Worm (Caenorhabditis elegans): ENCODE data around the gene R166.3.
A peak's percentile ranks its signal among the peaks of the same experiment; 100 is the strongest.

R166.3 gene

DNA sequence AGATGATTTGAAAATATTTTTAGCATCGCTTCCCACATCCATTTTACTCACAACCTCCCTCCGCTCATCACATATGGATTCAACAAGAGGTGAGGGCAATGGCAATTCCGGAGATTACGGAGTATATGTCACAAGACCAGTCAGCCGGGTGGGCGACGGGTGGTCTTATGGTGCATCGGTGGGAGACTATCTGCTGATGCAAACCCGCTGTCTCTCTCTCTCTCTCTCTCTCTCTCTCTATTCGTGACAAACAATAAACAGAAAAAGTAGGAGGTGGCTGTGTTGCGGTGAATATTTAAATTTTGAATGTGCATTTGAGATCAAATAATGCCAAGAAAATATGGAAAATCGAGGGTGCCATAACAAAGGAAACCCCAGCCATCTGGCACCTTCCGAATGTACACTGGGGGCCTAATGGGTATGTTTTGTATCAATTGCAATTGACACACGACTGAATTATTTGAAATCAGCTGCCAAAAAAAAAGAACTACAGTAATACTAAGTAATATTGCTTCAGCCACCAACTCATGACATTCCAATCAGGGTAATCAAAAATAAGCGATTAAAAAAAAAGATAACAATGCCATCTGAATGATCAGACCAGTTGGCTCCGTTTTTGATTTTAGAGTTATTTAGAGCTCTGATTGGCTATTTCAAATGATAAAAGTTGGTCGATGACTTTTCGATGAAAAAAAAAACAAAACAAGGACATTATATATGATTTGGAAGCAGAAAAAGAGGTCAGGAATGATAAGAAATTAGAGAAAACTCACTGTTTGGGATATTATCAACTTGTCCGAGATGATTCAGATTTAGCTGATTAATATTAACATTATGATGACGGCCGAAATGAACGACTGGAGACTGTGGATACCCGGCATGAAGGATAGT is 8.9 kb upstream of the R166.3 start:
- peak; percentile 5 for TF ChIP-seq M03D4.4 (tag; optimal IDR thresholded peaks at IDR 0.05)
- TF ChIP-seq blmp-1 (tag; optimal IDR thresholded peaks at IDR 0.05): no peak
- peak; percentile 11 for TF ChIP-seq sptf-1 (tag; optimal IDR thresholded peaks at IDR 0.05)
- TF ChIP-seq cnd-1 (tag; optimal IDR thresholded peaks at IDR 0.05): peak; percentile 56

DNA sequence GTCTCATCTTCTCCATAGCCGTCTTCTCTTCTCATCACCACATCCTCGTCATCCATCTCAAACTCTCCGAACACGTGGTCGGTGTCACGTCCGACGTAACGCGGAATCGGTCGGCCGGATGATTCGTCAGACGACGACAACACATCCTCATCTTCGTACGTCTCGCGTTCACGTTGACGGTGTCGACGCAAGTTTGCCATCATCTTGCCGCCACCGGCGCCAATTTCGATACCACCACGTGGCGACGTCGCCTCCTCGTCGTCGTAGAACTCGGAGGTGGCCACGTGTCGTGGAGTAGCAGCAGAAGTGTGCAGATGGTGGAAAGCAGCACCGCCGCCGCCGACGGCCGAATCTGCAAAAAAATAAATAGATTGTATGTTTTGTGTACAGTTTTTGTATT is 8.2 kb upstream of the R166.3 start:
- TF ChIP-seq snpc-4 (tag; optimal IDR thresholded peaks at IDR 0.05): no peak
- no peak for TF ChIP-seq ham-2 (GFP tag; optimal IDR thresholded peaks at IDR 0.05)
- no peak for TF ChIP-seq sptf-1 (tag; optimal IDR thresholded peaks at IDR 0.05)
- no peak for TF ChIP-seq ceh-83 (GFP tag; optimal IDR thresholded peaks at IDR 0.05)
- TF ChIP-seq zip-8 (tag; optimal IDR thresholded peaks at IDR 0.05): no peak
- no peak for TF ChIP-seq nhr-28 (tag; optimal IDR thresholded peaks at IDR 0.05)
- no peak for TF ChIP-seq ces-1 (GFP tag; optimal IDR thresholded peaks at IDR 0.05)
- no peak for TF ChIP-seq lin-13 (tag; optimal IDR thresholded peaks at IDR 0.05)
- no peak for TF ChIP-seq unc-62 (GFP tag; optimal IDR thresholded peaks at IDR 0.05)
- TF ChIP-seq pha-4 (tag; optimal IDR thresholded peaks at IDR 0.05): no peak
- no peak for TF ChIP-seq nhr-2 (tag; optimal IDR thresholded peaks at IDR 0.05)
- TF ChIP-seq hlh-1 (tag; optimal IDR thresholded peaks at IDR 0.05): no peak
- no peak for TF ChIP-seq ceh-39 (tag; optimal IDR thresholded peaks at IDR 0.05)
- TF ChIP-seq cnd-1 (tag; optimal IDR thresholded peaks at IDR 0.05): no peak
- TF ChIP-seq lin-32 (GFP tag; optimal IDR thresholded peaks at IDR 0.05): no peak
- TF ChIP-seq mls-2 (tag; optimal IDR thresholded peaks at IDR 0.05): no peak

DNA sequence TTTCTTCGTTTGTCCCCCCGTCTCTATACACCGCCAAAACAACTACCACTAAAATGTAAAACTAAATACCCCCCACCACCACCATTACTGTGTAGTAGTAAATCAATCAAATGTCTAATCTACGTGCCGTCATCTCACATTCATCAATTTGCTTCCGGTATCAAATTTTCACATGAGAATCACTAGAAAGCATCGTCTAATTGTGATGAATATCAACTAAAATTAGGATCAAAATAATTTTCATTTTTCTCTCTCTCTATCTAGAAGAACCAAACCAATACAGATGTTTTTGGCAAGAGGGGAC is 7.6 kb upstream of the R166.3 start:
- TF ChIP-seq lin-13 (tag; optimal IDR thresholded peaks at IDR 0.05) (no peak), unc-62 (GFP tag; optimal IDR thresholded peaks at IDR 0.05) (peak; percentile 76)

DNA sequence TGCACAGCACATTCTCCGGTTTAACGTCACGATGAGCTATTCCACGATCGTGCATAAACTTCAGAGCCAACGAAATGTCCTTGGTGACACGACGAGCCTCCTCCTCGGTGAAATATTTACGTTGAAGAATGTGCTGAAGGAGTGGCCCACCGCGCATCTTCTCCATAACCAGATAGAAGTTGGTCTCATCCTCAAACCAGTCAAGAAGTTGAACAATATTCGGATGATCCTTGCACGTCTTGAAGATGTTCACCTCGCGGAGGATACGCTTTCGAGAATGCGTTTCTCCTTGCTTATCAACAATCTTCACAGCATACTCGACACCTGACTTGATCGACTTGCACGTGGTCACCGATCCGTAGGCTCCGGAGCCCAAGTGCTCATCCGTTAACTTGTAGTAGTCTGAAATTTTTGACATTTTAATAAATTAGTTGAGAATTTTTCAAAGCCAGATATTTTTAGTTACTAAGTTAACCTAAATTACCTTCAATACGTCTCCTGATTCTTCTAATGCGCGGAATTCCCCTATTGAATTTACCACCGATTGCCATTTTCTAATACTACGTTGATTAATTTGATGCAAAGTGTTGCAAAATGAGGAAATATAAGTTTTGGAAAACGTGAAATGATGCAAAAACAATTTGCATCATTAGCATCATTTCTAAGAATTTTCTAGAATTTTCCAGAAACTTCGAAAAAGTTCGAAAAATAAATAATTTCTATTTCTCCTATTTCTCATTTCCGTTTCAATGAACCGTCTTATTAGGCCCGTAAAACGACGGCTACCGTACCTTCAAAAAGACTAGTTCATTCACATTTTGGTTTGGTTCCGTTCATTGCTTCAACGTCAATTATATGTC is 7.0 kb upstream of the R166.3 start:
- no peak for TF ChIP-seq cnd-1 (tag; optimal IDR thresholded peaks at IDR 0.05)
- no peak for TF ChIP-seq drap-1 (GFP tag; optimal IDR thresholded peaks at IDR 0.05)
- no peak for TF ChIP-seq nhr-76 (tag; optimal IDR thresholded peaks at IDR 0.05)
- no peak for TF ChIP-seq ceh-83 (GFP tag; optimal IDR thresholded peaks at IDR 0.05)
- no peak for TF ChIP-seq nhr-12 (tag; optimal IDR thresholded peaks at IDR 0.05)
- no peak for TF ChIP-seq ham-2 (GFP tag; optimal IDR thresholded peaks at IDR 0.05)
- TF ChIP-seq zip-8 (tag; optimal IDR thresholded peaks at IDR 0.05): no peak
- no peak for TF ChIP-seq tbx-8 (GFP tag; optimal IDR thresholded peaks at IDR 0.05)
- TF ChIP-seq ceh-39 (tag; optimal IDR thresholded peaks at IDR 0.05): no peak
- no peak for TF ChIP-seq mls-2 (tag; optimal IDR thresholded peaks at IDR 0.05)
- no peak for TF ChIP-seq ces-1 (GFP tag; optimal IDR thresholded peaks at IDR 0.05)
- TF ChIP-seq mab-5 (tag; optimal IDR thresholded peaks at IDR 0.05): no peak
- TF ChIP-seq ceh-43 (GFP tag; optimal IDR thresholded peaks at IDR 0.05): no peak
- no peak for TF ChIP-seq mep-1 (tag; optimal IDR thresholded peaks at IDR 0.05)
- no peak for TF ChIP-seq sem-2 (GFP tag; optimal IDR thresholded peaks at IDR 0.05)
- no peak for TF ChIP-seq unc-120 (tag; optimal IDR thresholded peaks at IDR 0.05; ENCODE audit: poor library complexity, severe bottlenecking)
- no peak for TF ChIP-seq nhr-28 (tag; optimal IDR thresholded peaks at IDR 0.05)
- no peak for TF ChIP-seq elt-1 (tag; optimal IDR thresholded peaks at IDR 0.05; ENCODE audit: borderline replicate concordance, insufficient read depth)
- no peak for TF ChIP-seq nhr-2 (tag; optimal IDR thresholded peaks at IDR 0.05)

DNA sequence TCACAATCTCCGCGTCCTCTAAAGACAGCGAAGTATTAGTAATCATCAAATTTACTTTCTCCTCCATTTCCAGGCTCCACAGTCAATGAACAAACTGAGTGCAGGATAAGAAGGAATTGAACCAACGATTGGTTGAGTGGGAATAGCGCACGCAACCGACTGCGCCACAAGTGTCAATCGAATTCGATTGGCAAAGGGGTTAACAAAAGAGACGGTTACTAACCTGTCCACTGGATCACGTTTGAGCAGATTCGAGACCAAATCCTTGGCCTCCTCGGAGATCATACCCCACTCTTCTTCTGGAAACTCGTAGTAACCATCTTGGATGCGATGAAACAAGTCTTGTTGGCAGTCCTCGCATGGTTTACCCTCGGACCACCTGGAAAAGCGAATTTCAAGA is 6.1 kb upstream of the R166.3 start:
- TF ChIP-seq tbx-8 (GFP tag; optimal IDR thresholded peaks at IDR 0.05): peak; percentile 10
- no peak for TF ChIP-seq lin-32 (GFP tag; optimal IDR thresholded peaks at IDR 0.05)
- peak; percentile 17 for TF ChIP-seq sem-2 (GFP tag; optimal IDR thresholded peaks at IDR 0.05)
- no peak for TF ChIP-seq flh-1 (GFP tag; optimal IDR thresholded peaks at IDR 0.05)
- TF ChIP-seq cnd-1 (tag; optimal IDR thresholded peaks at IDR 0.05): no peak
- TF ChIP-seq snpc-4 (tag; optimal IDR thresholded peaks at IDR 0.05): no peak
- TF ChIP-seq mls-2 (tag; optimal IDR thresholded peaks at IDR 0.05): no peak
- TF ChIP-seq mab-5 (tag; optimal IDR thresholded peaks at IDR 0.05): no peak
